Fruit fly (Drosophila melanogaster) whole organism, prepupa: ENCODE results near the gene alpha-Est3.

ENCODE experiments used
- CG10631 ChIP-seq: fragments of 200-800 bp; sonication (Bioruptor generic); optimal IDR thresholded peaks from 2 replicates; lab custom pipeline; 2016; ENCODE audit warnings: missing biosample characterization, missing genetic modification characterization
- CG11294 ChIP-seq: fragments of 200-800 bp; sonication (Bioruptor generic); IDR thresholded peaks from 2 replicates; pipeline ENCODE4 v1.3.6; 2022; ENCODE audit warnings: missing biosample characterization, missing genetic modification characterization
- CG1621 ChIP-seq: fragments of 200-800 bp; sonication (Bioruptor generic); optimal IDR thresholded peaks from 3 replicates; lab custom pipeline; 2018; ENCODE audit warnings: missing biosample characterization, mild to moderate bottlenecking, missing genetic modification characterization
- CG31627 ChIP-seq: fragments of 200-800 bp; sonication (Bioruptor generic); optimal IDR thresholded peaks from 3 replicates; lab custom pipeline; 2016; ENCODE audit warnings: missing biosample characterization, missing genetic modification characterization
- CG32006 ChIP-seq: fragments of 200-800 bp; sonication (Bioruptor generic); optimal IDR thresholded peaks from 3 replicates; lab custom pipeline; 2017; ENCODE audit warnings: missing biosample characterization, mild to moderate bottlenecking, missing genetic modification characterization
- CG34406 ChIP-seq: fragments of 200-800 bp; sonication (Bioruptor generic); optimal IDR thresholded peaks from 3 replicates; lab custom pipeline; 2016; ENCODE audit warnings: missing biosample characterization, missing genetic modification characterization
- CG3919 ChIP-seq: fragments of 200-800 bp; sonication (Bioruptor generic); optimal IDR thresholded peaks from 3 replicates; lab custom pipeline; 2016; ENCODE audit warnings: missing biosample characterization, missing genetic modification characterization
- CG6276 ChIP-seq: fragments of 200-800 bp; sonication (Bioruptor generic); optimal IDR thresholded peaks from 2 replicates; lab custom pipeline; 2017; ENCODE audit warnings: missing biosample characterization, mild to moderate bottlenecking, missing genetic modification characterization
- CG6854 ChIP-seq: fragments of 200-800 bp; sonication (Bioruptor generic); optimal IDR thresholded peaks from 2 replicates; lab custom pipeline; 2017; ENCODE audit warnings: missing biosample characterization, mild to moderate bottlenecking, missing genetic modification characterization
- CG7368 ChIP-seq: fragments of 200-800 bp; sonication (Bioruptor generic); optimal IDR thresholded peaks from 3 replicates; lab custom pipeline; 2016; ENCODE audit warnings: missing biosample characterization, missing genetic modification characterization
- CG8119 ChIP-seq: fragments of 200-800 bp; sonication (Bioruptor generic); IDR thresholded peaks from 3 replicates; pipeline ENCODE4 v1.3.6; 2022; ENCODE audit warnings: missing biosample characterization, missing genetic modification characterization
- CG8632 ChIP-seq: fragments of 200-800 bp; sonication (Bioruptor generic); optimal IDR thresholded peaks from 3 replicates; lab custom pipeline; 2016; ENCODE audit warnings: missing biosample characterization, missing genetic modification characterization
- Eip78C ChIP-seq: fragments of 200-800 bp; sonication (Bioruptor generic); peaks from one replicate; lab custom pipeline; 2016; ENCODE audit warnings: missing biosample characterization, missing genetic modification characterization
- Eip93F ChIP-seq: fragments of 200-800 bp; sonication (Bioruptor generic); optimal IDR thresholded peaks from 2 replicates; lab custom pipeline; 2016; ENCODE audit warnings: missing biosample characterization, mild to moderate bottlenecking, missing genetic modification characterization
- Ets21C ChIP-seq: fragments of 200-800 bp; sonication (Bioruptor generic); optimal IDR thresholded peaks from 3 replicates; lab custom pipeline; 2016; ENCODE audit warnings: missing biosample characterization, missing genetic modification characterization
- Lpt ChIP-seq: fragments of 200-800 bp; sonication (Bioruptor generic); optimal IDR thresholded peaks from 3 replicates; lab custom pipeline; 2016; ENCODE audit warnings: missing biosample characterization, missing genetic modification characterization
- Met ChIP-seq: fragments of 200-800 bp; sonication (Bioruptor generic); optimal IDR thresholded peaks from 3 replicates; lab custom pipeline; 2016; ENCODE audit warnings: missing biosample characterization, missing genetic modification characterization
- Sox102F ChIP-seq: fragments of 200-800 bp; sonication (Bioruptor generic); optimal IDR thresholded peaks from 2 replicates; lab custom pipeline; 2016; ENCODE audit warnings: missing biosample characterization, mild to moderate bottlenecking, missing genetic modification characterization
- Sox15 ChIP-seq: fragments of 200-800 bp; sonication (Bioruptor generic); optimal IDR thresholded peaks from 3 replicates; lab custom pipeline; 2016; ENCODE audit warnings: missing biosample characterization, missing genetic modification characterization
- dac ChIP-seq: fragments of 200-800 bp; sonication (Bioruptor generic); optimal IDR thresholded peaks from 2 replicates; lab custom pipeline; 2017; ENCODE audit warnings: missing biosample characterization, mild to moderate bottlenecking, missing genetic modification characterization
- dsx ChIP-seq: fragments of 200-800 bp; optimal IDR thresholded peaks from 3 replicates; lab custom pipeline; 2019; ENCODE audit warnings: missing biosample characterization, mild to moderate bottlenecking, missing genetic modification characterization, moderate library complexity; ENCODE audit not compliant: poor library complexity, severe bottlenecking
- fd59A ChIP-seq: fragments of 200-800 bp; sonication (Bioruptor generic); optimal IDR thresholded peaks from 2 replicates; lab custom pipeline; 2017; ENCODE audit warnings: missing biosample characterization, mild to moderate bottlenecking, missing genetic modification characterization, missing genetic modification reagents
- fd85E ChIP-seq: fragments of 200-800 bp; sonication (Bioruptor generic); optimal IDR thresholded peaks from 3 replicates; lab custom pipeline; 2016; ENCODE audit warnings: missing biosample characterization, missing genetic modification characterization
- fkh ChIP-seq: fragments of 200-800 bp; sonication (Bioruptor generic); optimal IDR thresholded peaks from 3 replicates; lab custom pipeline; 2017; ENCODE audit warnings: missing biosample characterization, mild to moderate bottlenecking, missing genetic modification characterization, moderate library complexity
- lz ChIP-seq: fragments of 200-800 bp; sonication (Bioruptor generic); optimal IDR thresholded peaks from 3 replicates; lab custom pipeline; 2016; ENCODE audit warnings: missing biosample characterization, missing genetic modification characterization
- pdm3 ChIP-seq: fragments of 200-800 bp; sonication (Bioruptor generic); optimal IDR thresholded peaks from 3 replicates; lab custom pipeline; 2016; ENCODE audit warnings: missing biosample characterization, missing genetic modification characterization
- ss ChIP-seq, 2 experiments: fragments of 200-800 bp; sonication (Bioruptor generic); optimal IDR thresholded peaks; 2 replicates in 1 of 2; 3 replicates in 1 of 2; lab custom pipeline; 2017 to 2018; ENCODE audit warnings: mild to moderate bottlenecking in 2 of 2, missing biosample characterization in 2 of 2, missing genetic modification characterization in 2 of 2, moderate library complexity in 1 of 2
- svp ChIP-seq: fragments of 200-800 bp; sonication (Bioruptor generic); peaks from one replicate; lab custom pipeline; 2016; ENCODE audit warnings: missing biosample characterization, missing genetic modification characterization
- vri ChIP-seq: fragments of 200-800 bp; sonication (Bioruptor generic); optimal IDR thresholded peaks from 3 replicates; lab custom pipeline; 2016; ENCODE audit warnings: missing biosample characterization, mild to moderate bottlenecking, missing genetic modification characterization

alpha-Est3 gene

DNA sequence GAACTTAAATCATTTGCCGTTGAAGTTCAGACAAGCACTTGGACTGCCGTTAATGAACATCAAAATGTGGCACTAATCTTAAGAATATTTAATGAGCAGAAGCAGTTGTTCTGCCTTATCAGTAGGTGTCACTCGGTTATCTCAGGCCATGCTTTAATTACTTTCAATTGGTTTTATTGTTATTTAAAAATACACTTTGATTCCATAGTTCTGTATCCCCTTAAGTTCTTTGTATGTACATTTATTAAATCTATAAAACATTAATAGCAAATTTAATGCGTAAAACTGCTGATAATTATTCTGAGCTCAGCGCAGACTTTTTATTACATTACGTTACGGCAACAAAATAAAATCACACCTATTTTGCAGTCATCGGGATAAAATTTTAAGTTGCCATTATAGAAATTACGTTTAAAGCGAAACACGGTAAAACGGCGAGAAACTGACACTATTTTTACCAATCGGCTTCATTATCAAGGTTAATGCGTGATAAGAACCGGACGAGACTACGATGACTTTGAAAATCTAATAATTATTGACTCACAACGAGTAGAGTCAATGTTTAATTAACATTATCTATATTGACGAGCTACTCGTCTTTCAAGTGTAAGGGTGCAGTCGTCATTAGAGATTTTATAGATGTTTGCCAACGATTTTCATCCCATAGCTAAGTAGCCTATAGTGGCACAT lies 19.0 kb downstream of the alpha-Est3 start:
- TF ChIP-seq CG6276 (GFP tag; lab: Kevin White, UChicago) = peak; percentile 70
- TF ChIP-seq Ets21C (GFP tag; lab: Kevin White, UChicago) = no peak
- TF ChIP-seq CG31627 = no peak
- TF ChIP-seq Lpt = no peak
- TF ChIP-seq dsx (GFP tag; lab: Kevin White, UChicago) = no peak
- no peak for TF ChIP-seq CG3919 (GFP tag; lab: Kevin White, UChicago)
- TF ChIP-seq CG7368 (GFP tag; lab: Kevin White, UChicago) = no peak
- TF ChIP-seq svp = peak; percentile 91
- TF ChIP-seq CG11294 = no peak
- no peak for TF ChIP-seq fd59A
- TF ChIP-seq CG8119 (GFP tag; lab: Robert Waterston, UW) = no peak
- no peak for TF ChIP-seq CG8632 (GFP tag; lab: Kevin White, UChicago)
- TF ChIP-seq fkh (GFP tag; lab: Kevin White, UChicago) = peak; percentile 20

DNA sequence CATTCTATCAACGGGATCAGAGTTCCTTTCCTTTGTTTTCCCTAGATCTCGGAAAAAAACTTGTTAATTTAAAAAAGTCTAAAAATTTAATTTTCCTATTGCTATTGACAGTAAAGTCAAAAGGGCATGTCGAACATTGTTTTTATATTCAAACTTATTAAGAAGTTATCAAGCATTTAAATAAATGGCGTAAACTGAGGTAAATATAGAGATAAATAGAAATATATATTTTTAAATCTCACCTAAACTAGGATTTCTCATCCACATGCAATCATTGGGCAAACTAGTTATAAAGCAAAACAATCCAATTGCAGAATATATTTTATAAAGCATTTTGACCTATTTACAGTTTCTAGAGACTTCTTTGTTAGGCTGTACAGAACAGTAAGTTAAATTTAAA lies 22.1 kb downstream of the alpha-Est3 start, which contains the start of gene Ubc84D:
Gene Ubc84D, minus strand, starts transcription at position 101 of the 400 bp plus-strand sequence.
- TF ChIP-seq ss (GFP tag; optimal IDR thresholded peaks at IDR 0.05; lab: Kevin White, UChicago) (no peak), CG6276 (GFP tag; lab: Kevin White, UChicago) (no peak), pdm3 (GFP tag; lab: Kevin White, UChicago) (no peak), CG1621 (tag; lab: Kevin White, UChicago) (no peak), Sox15 (GFP tag; lab: Kevin White, UChicago) (no peak), Eip93F (GFP tag; lab: Kevin White, UChicago) (no peak), CG32006 (GFP tag; lab: Kevin White, UChicago) (no peak), CG10631 (GFP tag; lab: Kevin White, UChicago) (no peak), Met (GFP tag; lab: Kevin White, UChicago) (no peak)

DNA sequence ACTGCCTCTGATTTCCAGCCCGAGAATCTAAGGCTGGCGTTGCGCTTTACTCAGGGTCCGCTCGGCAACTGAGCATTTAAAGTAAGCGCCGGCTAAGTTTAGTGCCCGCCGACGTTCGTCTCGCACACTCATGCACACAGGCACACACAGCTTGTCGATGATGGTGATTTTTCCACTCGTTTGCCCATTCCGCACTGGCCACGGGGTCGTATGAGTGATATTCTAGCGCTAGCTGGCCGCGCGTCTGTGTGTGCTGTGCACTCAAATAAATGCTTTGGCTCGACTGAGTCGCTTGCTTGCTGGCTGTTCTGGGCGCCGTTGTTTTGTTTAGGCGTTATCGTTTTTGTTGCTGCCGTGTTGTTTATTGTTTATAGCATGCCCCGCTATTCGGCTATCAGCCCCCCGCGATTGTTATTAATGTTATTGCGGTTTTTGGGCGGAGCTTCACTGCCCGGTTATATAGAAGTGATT lies 25.8 kb downstream of the alpha-Est3 start, which contains the start of gene alpha-Est8:
Gene alpha-Est8, minus strand, starts transcription at position 72 of the 471 bp plus-strand sequence.
- TF ChIP-seq svp (peak; percentile 76), vri (GFP tag; lab: Kevin White, UChicago) (peak; percentile 11), CG34406 (GFP tag; lab: Kevin White, UChicago) (no peak), fd85E (GFP tag; lab: Kevin White, UChicago) (no peak), dac (GFP tag; lab: Kevin White, UChicago) (no peak), CG1621 (tag; lab: Kevin White, UChicago) (no peak), lz (GFP tag; lab: Kevin White, UChicago) (no peak), fkh (GFP tag; lab: Kevin White, UChicago) (peak; percentile 31)

DNA sequence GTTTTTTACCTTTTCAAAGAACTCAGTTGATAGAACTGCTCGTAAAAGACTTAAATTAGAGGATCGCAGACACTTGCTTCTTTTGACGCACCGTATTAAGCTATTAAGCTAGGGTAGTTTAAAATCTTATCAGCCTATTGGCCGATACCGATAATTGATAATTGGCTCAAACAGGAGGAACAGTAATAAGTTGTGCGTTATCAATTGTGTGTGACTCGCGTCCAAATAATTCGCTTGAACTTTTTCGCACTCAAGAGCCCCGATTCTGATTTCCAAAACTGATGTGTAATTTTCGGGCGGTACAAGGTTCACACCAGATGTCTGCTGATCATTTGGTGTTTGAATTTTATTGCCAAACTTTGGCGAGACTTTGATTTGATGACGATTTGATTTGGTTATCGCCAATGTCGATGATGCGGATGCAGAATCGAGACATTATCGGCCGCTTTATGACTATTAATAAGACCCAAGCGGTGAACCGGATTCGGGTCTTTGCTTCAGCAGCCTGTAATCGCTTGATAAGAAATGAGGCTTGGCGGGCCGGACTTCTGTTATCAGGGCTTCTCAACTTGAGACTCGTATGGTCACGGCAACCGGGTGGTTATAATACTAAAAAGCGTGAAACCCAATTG lies 27.1 kb downstream of the alpha-Est3 start:
- TF ChIP-seq Sox102F (GFP tag; lab: Kevin White, UChicago) = no peak
- TF ChIP-seq svp = peak; percentile 99
- no peak for TF ChIP-seq CG7368 (GFP tag; lab: Kevin White, UChicago)

DNA sequence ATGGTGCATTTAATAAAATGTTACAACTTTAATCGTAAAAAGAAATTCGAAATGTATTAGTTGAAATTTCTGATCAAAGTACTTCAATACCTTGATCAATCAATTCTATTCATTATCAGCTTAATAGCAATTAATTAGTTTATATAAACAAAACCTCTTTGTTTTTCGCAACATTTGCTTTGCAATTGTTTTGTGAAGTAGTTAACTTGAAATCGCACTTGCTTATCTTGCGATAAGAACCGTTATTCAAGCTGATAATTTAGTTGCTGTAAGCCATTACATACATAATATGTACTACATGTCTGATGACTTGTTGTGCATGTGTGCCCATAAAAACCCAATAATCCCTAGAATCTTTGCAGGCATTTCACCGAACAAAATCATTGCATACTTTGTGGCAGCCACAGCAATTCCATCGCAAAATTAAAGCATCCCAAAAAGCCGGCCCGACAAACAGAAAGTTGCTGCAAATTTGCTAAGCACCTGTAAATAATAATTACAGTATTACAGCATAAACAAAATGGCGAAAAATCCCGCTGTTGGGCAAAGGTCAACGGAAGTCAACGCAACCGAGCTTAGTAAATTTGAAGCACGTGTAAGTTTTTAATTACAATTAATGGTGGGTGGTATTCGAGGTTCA lies 33.1 kb downstream of the alpha-Est3 start:
- TF ChIP-seq CG6854 (GFP tag; lab: Kevin White, UChicago) = no peak
- TF ChIP-seq fkh (GFP tag; lab: Kevin White, UChicago) = peak; percentile 5
- peak; percentile 67 for TF ChIP-seq Eip78C (GFP tag; lab: Kevin White, UChicago)
- peak; percentile 69 for TF ChIP-seq vri (GFP tag; lab: Kevin White, UChicago)
- TF ChIP-seq svp = peak; percentile 83
